Worm (Caenorhabditis elegans) whole organism, mixed stage, embryonic: ENCODE measurements around the gene lido-9.

ENCODE experiments used
- bed-3 ChIP-seq: fragments of 200-800 bp; sonication (Bioruptor generic); optimal IDR thresholded peaks from 3 replicates; lab custom pipeline; 2018; ENCODE audit warnings: mild to moderate bottlenecking, missing genetic modification characterization, moderate library complexity, missing compliant biosample characterization
- drap-1 ChIP-seq: fragments of 200-800 bp; sonication (Bioruptor generic); optimal IDR thresholded peaks from 3 replicates; lab custom pipeline; 2018; ENCODE audit warnings: mild to moderate bottlenecking, missing genetic modification characterization, missing compliant biosample characterization
- nhr-76 ChIP-seq: sonication (generic microtip); optimal IDR thresholded peaks from 2 replicates; lab custom pipeline; 2017; ENCODE audit warnings: missing biosample characterization, missing genetic modification characterization
- pha-4 ChIP-seq: fragments of 150-350 bp; optimal IDR thresholded peaks from 2 replicates; lab custom pipeline; 2018; ENCODE audit warnings: missing biosample characterization, missing genetic modification reagents, missing genetic modification characterization
- snpc-4 ChIP-seq: fragments of 150-350 bp; optimal IDR thresholded peaks from 2 replicates; lab custom pipeline; 2014; ENCODE audit warnings: missing biosample characterization, missing genetic modification characterization
- unc-62 ChIP-seq: fragments of 150-350 bp; optimal IDR thresholded peaks from 2 replicates; lab custom pipeline; 2014; ENCODE audit warnings: missing biosample characterization, missing genetic modification reagents, missing genetic modification characterization
- ztf-11 ChIP-seq: fragments of 150-350 bp; optimal IDR thresholded peaks from 2 replicates; lab custom pipeline; 2014; ENCODE audit warnings: missing biosample characterization, missing genetic modification characterization

DNA sequence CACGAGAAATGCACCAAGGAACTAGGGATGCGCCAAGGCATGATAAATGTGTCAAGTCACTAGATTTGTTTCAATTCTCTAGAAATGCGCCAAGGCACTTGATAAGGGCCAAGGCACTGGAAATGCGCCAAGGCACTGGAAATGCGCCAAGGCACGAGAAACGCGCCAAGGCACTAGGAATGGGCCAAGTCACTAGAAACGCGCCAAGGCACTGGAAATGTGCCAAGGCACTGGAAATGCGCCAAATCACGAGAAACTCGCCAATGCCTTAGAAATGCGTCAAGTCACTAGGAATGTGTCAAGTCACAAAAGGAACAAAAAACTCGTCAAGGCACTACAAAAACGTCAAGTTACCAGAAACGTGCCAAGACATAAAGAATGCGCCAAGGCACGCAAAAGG lies 35.8 kb downstream of the lido-9 start:
- TF ChIP-seq ztf-11 (tag; lab: Kevin White, UChicago) (no peak), unc-62 (GFP tag; lab: Kevin White, UChicago) (no peak), bed-3 (GFP tag; lab: Kevin White, UChicago) (no peak), pha-4 (no peak), drap-1 (GFP tag; lab: Kevin White, UChicago) (no peak), nhr-76 (tag; lab: Kevin White, UChicago) (no peak), snpc-4 (no peak)
